Worm (Caenorhabditis elegans): Measurements from ENCODE around the gene F44E2.9.

DNA sequence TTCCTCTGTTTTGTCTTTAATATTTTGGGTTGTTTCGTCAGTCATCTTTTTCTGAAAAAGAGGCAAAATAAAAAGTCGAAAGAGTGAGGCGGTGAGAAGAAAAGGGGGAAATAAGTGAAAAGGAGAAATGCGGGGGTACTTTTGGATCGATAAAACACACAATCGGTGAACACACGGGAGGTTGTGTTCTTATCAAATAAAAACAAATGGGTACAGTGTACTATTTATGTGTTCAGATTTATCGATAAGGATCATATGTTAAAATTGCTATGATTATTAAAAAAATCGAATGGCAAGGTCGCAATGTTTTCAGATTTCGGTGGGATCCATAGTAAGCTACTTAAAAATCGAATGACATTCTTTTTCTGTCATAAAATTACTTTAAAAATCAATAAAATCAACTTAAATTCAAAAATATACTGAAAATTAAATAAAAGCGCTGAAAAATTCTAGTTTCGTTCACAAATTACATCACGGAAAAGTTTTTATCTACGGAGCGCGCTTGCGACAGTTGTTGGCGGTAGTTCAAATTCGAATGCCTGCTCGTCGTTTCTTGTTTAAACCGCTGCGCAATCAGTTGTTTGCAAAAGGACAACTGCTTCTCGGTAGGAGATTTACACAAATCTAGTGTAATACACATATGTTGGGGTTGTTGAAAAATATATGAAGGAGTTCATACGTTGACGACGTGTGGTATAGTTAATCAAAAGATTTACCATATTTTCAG, 40.9 kb downstream of the F44E2.9 start, which contains the start of gene prx-19:
- TF ChIP-seq ama-1 (optimal IDR thresholded peaks at IDR 0.05) (no peak), nhr-76 (tag; optimal IDR thresholded peaks at IDR 0.05) (no peak), lin-13 (GFP tag; optimal IDR thresholded peaks at IDR 0.05) (no peak), nhr-25 (tag; optimal IDR thresholded peaks at IDR 0.05; ENCODE audit: borderline replicate concordance, insufficient read depth) (no peak), ceh-32 (tag; optimal IDR thresholded peaks at IDR 0.05; ENCODE audit: poor library complexity) (no peak), jun-1 (tag; optimal IDR thresholded peaks at IDR 0.05) (no peak), mep-1 (tag; optimal IDR thresholded peaks at IDR 0.05) (no peak), nhr-111 (GFP tag; optimal IDR thresholded peaks at IDR 0.05) (no peak), nhr-6 (tag; optimal IDR thresholded peaks at IDR 0.05) (no peak), lin-15B (tag; optimal IDR thresholded peaks at IDR 0.05) (no peak), fkh-10 (GFP tag; optimal IDR thresholded peaks at IDR 0.05) (no peak), Y48G9A.11 (GFP tag; IDR thresholded peaks at IDR 0.05) (no peak), unc-62 (GFP tag; optimal IDR thresholded peaks at IDR 0.05 in 1 of 2) (peak in 1 of 2 experiments; percentile 39), unc-62 (tag; optimal IDR thresholded peaks at IDR 0.05) (no peak), madf-5 (GFP tag; IDR thresholded peaks at IDR 0.05) (no peak)
